Worm (Caenorhabditis elegans) whole organism, L2 larva: ENCODE data around the gene mib-1.

Source experiments
- R02D3.7 ChIP-seq: fragments of 150-350 bp; optimal IDR thresholded peaks from 2 replicates; lab custom pipeline; 2014; ENCODE audit warnings: missing biosample characterization, missing genetic modification characterization
- aly-2 ChIP-seq: fragments of 150-350 bp; optimal IDR thresholded peaks from 2 replicates; lab custom pipeline; 2014; ENCODE audit warnings: missing biosample characterization, missing genetic modification characterization
- ama-1 ChIP-seq: fragments of 150-350 bp; optimal IDR thresholded peaks from 2 replicates; lab custom pipeline; 2018; ENCODE audit warnings: inconsistent platforms
- elt-1 ChIP-seq: fragments of 150-350 bp; optimal IDR thresholded peaks from 2 replicates; lab custom pipeline; 2014; ENCODE audit warnings: missing biosample characterization, missing genetic modification characterization
- lin-39 ChIP-seq: fragments of 150-350 bp; optimal IDR thresholded peaks from 2 replicates; lab custom pipeline; 2014; ENCODE audit warnings: missing biosample characterization, missing genetic modification reagents, missing genetic modification characterization
- nhr-11 ChIP-seq: fragments of 150-350 bp; optimal IDR thresholded peaks from 2 replicates; lab custom pipeline; 2014; ENCODE audit warnings: missing biosample characterization, missing genetic modification characterization
- nhr-23 ChIP-seq: fragments of 150-350 bp; optimal IDR thresholded peaks from 2 replicates; lab custom pipeline; 2014; ENCODE audit warnings: missing biosample characterization, missing genetic modification reagents, missing genetic modification characterization
- nhr-25 ChIP-seq: fragments of 150-350 bp; sonication (generic microtip); optimal IDR thresholded peaks from 3 replicates; lab custom pipeline; 2014; ENCODE audit warnings: missing biosample characterization, missing genetic modification characterization
- nhr-77 ChIP-seq: fragments of 150-350 bp; optimal IDR thresholded peaks from 2 replicates; lab custom pipeline; 2014; ENCODE audit warnings: missing biosample characterization, missing genetic modification characterization
- snpc-4 ChIP-seq: fragments of 150-350 bp; optimal IDR thresholded peaks from 2 replicates; lab custom pipeline; 2014; ENCODE audit warnings: missing biosample characterization, missing genetic modification characterization

ce11 chrIII:11241583-11242187 lies 48.8 kb downstream of the mib-1 start:
- TF ChIP-seq nhr-25 (tag; lab: Kevin White, UChicago): no peak
- TF ChIP-seq nhr-77: no peak
- TF ChIP-seq ama-1: no peak
- no peak for TF ChIP-seq lin-39 (tag; lab: Kevin White, UChicago)
- no peak for TF ChIP-seq R02D3.7 (tag; lab: Kevin White, UChicago)
- no peak for TF ChIP-seq elt-1 (tag; lab: Kevin White, UChicago)
- TF ChIP-seq snpc-4 (tag; lab: Kevin White, UChicago): no peak
- TF ChIP-seq nhr-23 (tag; lab: Kevin White, UChicago): no peak
- TF ChIP-seq nhr-11 (tag; lab: Kevin White, UChicago): no peak
- TF ChIP-seq aly-2 (tag; lab: Kevin White, UChicago): no peak
